Fruit fly (Drosophila melanogaster) whole organism, embryonic: ENCODE measurements around the gene CG14207.

ENCODE experiments used
- Atf6 ChIP-seq: fragments of 200-800 bp; sonication (Bioruptor generic); IDR thresholded peaks from 2 replicates; pipeline ENCODE4 v1.3.6; 2022; ENCODE audit warnings: missing biosample characterization, missing genetic modification characterization
- Bdp1 ChIP-seq: fragments of 200-800 bp; sonication (Bioruptor generic); optimal IDR thresholded peaks from 3 replicates; lab custom pipeline; 2016; ENCODE audit warnings: missing biosample characterization, missing genetic modification characterization
- CG10565 ChIP-seq: fragments of 200-800 bp; sonication (Bioruptor generic); optimal IDR thresholded peaks from 3 replicates; lab custom pipeline; 2016; ENCODE audit warnings: missing biosample characterization, mild to moderate bottlenecking, missing genetic modification characterization
- CG10959 ChIP-seq: fragments of 200-800 bp; sonication (Bioruptor generic); IDR thresholded peaks from 2 replicates; pipeline ENCODE4 v1.3.6; 2022; ENCODE audit warnings: missing biosample characterization, missing genetic modification characterization
- CG11560 ChIP-seq: fragments of 200-800 bp; sonication (Bioruptor generic); IDR thresholded peaks from 3 replicates; pipeline ENCODE4 v1.3.6; 2022; ENCODE audit warnings: missing biosample characterization, missing genetic modification characterization
- CG11695 ChIP-seq: fragments of 200-800 bp; sonication (Bioruptor generic); IDR thresholded peaks from 3 replicates; pipeline ENCODE4 v1.3.6; 2022; ENCODE audit warnings: missing biosample characterization, missing genetic modification characterization
- CG12391 ChIP-seq: fragments of 200-800 bp; sonication (Bioruptor generic); optimal IDR thresholded peaks from 3 replicates; lab custom pipeline; 2018; ENCODE audit warnings: missing biosample characterization, mild to moderate bottlenecking, missing genetic modification characterization, moderate library complexity
- CG15479 ChIP-seq: fragments of 200-800 bp; sonication (Bioruptor generic); optimal IDR thresholded peaks from 3 replicates; lab custom pipeline; 2019; ENCODE audit warnings: missing biosample characterization, mild to moderate bottlenecking, missing genetic modification characterization, moderate library complexity
- CG15514 ChIP-seq: fragments of 200-800 bp; sonication (Bioruptor generic); optimal IDR thresholded peaks from 3 replicates; lab custom pipeline; 2017; ENCODE audit warnings: missing biosample characterization, missing genetic modification characterization, mild to moderate bottlenecking, moderate library complexity, missing genetic modification reagents
- CG1602 ChIP-seq: fragments of 200-800 bp; sonication (Bioruptor generic); optimal IDR thresholded peaks from 3 replicates; lab custom pipeline; 2016; ENCODE audit warnings: missing biosample characterization, missing genetic modification characterization
- CG1603 ChIP-seq: fragments of 200-800 bp; sonication (Bioruptor generic); optimal IDR thresholded peaks from 2 replicates; lab custom pipeline; 2019; ENCODE audit warnings: missing biosample characterization, mild to moderate bottlenecking, missing genetic modification characterization, moderate library complexity
- CG17912 ChIP-seq: fragments of 200-800 bp; sonication (Bioruptor generic); optimal IDR thresholded peaks from 2 replicates; lab custom pipeline; 2018; ENCODE audit warnings: missing biosample characterization, mild to moderate bottlenecking, missing genetic modification characterization
- CG1792 ChIP-seq: fragments of 200-800 bp; sonication (Bioruptor generic); optimal IDR thresholded peaks from 2 replicates; lab custom pipeline; 2016; ENCODE audit warnings: missing biosample characterization, missing genetic modification characterization
- CG2202 ChIP-seq: fragments of 200-800 bp; sonication (Bioruptor generic); optimal IDR thresholded peaks from 2 replicates; lab custom pipeline; 2018; ENCODE audit warnings: missing biosample characterization, mild to moderate bottlenecking, missing genetic modification characterization
- CG32767 ChIP-seq: fragments of 200-800 bp; sonication (Bioruptor generic); IDR thresholded peaks from 2 replicates; pipeline ENCODE4 v1.3.6; 2022; ENCODE audit warnings: missing biosample characterization, missing genetic modification characterization
- CG4424 ChIP-seq: fragments of 200-800 bp; sonication (Bioruptor generic); optimal IDR thresholded peaks from 3 replicates; lab custom pipeline; 2016; ENCODE audit warnings: missing biosample characterization, missing genetic modification characterization
- CG7556 ChIP-seq: fragments of 200-800 bp; sonication (Bioruptor generic); optimal IDR thresholded peaks from 2 replicates; lab custom pipeline; 2017; ENCODE audit warnings: missing biosample characterization, mild to moderate bottlenecking, missing genetic modification characterization
- CG7745 ChIP-seq: fragments of 200-800 bp; sonication (Bioruptor generic); optimal IDR thresholded peaks from 2 replicates; lab custom pipeline; 2018; ENCODE audit warnings: missing biosample characterization, mild to moderate bottlenecking, missing genetic modification characterization, moderate library complexity
- CG9437 ChIP-seq: fragments of 200-800 bp; sonication (Bioruptor generic); optimal IDR thresholded peaks from 2 replicates; lab custom pipeline; 2018; ENCODE audit warnings: missing biosample characterization, mild to moderate bottlenecking, missing genetic modification characterization
- CG9797 ChIP-seq: fragments of 200-800 bp; sonication (Bioruptor generic); optimal IDR thresholded peaks from 3 replicates; lab custom pipeline; 2018; ENCODE audit warnings: missing biosample characterization, mild to moderate bottlenecking, missing genetic modification characterization
- Dfd ChIP-seq, 2 experiments: fragments of >200 bp; optimal IDR thresholded peaks; 2 replicates each; lab custom pipeline; 2017; ENCODE audit warnings: missing biosample characterization in 2 of 2, missing genetic modification characterization in 2 of 2
- Doc2 ChIP-seq: fragments of 200-800 bp; sonication (Bioruptor generic); IDR thresholded peaks from 2 replicates; pipeline ENCODE4 v1.3.6; 2022; ENCODE audit warnings: missing biosample characterization, missing genetic modification characterization
- ERR ChIP-seq: fragments of 200-800 bp; sonication (Bioruptor generic); optimal IDR thresholded peaks from 2 replicates; lab custom pipeline; 2016; ENCODE audit warnings: missing biosample characterization, missing genetic modification characterization
- HLHmδ ChIP-seq: fragments of 200-800 bp; sonication (Bioruptor generic); optimal IDR thresholded peaks from 2 replicates; lab custom pipeline; 2018; ENCODE audit warnings: missing biosample characterization, mild to moderate bottlenecking, missing genetic modification characterization, moderate library complexity
- Hr39 ChIP-seq: fragments of >200 bp; optimal IDR thresholded peaks from 2 replicates; lab custom pipeline; 2017
- Jarid2 ChIP-seq: fragments of 200-800 bp; sonication (Bioruptor generic); optimal IDR thresholded peaks from 3 replicates; lab custom pipeline; 2017; ENCODE audit warnings: mild to moderate bottlenecking, missing biosample characterization, missing genetic modification reagents, missing genetic modification characterization
- Lhr ChIP-seq: fragments of 200-800 bp; sonication (Bioruptor generic); optimal IDR thresholded peaks from 3 replicates; lab custom pipeline; 2017; ENCODE audit warnings: mild to moderate bottlenecking, missing biosample characterization, missing genetic modification reagents, missing genetic modification characterization
- Myb ChIP-seq: fragments of 200-800 bp; sonication (Bioruptor generic); optimal IDR thresholded peaks from 2 replicates; lab custom pipeline; 2016; ENCODE audit warnings: missing biosample characterization, missing genetic modification characterization
- NK7.1 ChIP-seq: fragments of 200-800 bp; sonication (Bioruptor generic); optimal IDR thresholded peaks from 3 replicates; lab custom pipeline; 2016; ENCODE audit warnings: missing biosample characterization, missing genetic modification characterization
- Rx ChIP-seq: fragments of 200-800 bp; sonication (Bioruptor generic); IDR thresholded peaks from 2 replicates; pipeline ENCODE4 v1.3.6; 2022; ENCODE audit warnings: missing biosample characterization, missing genetic modification characterization
- Side ChIP-seq: fragments of 200-800 bp; sonication (Bioruptor generic); optimal IDR thresholded peaks from 2 replicates; lab custom pipeline; 2016; ENCODE audit warnings: missing biosample characterization, missing genetic modification characterization
- Sin3A ChIP-seq: fragments of >200 bp; optimal IDR thresholded peaks from 2 replicates; lab custom pipeline; 2018
- Sry-δ ChIP-seq: fragments of 200-800 bp; sonication (Bioruptor generic); optimal IDR thresholded peaks from 2 replicates; lab custom pipeline; 2016; ENCODE audit warnings: missing biosample characterization, missing genetic modification characterization
- Stat92E ChIP-seq, 3 experiments: fragments of >200 bp in 2 of 3; fragments of 200-800 bp in 1 of 3; sonication (Bioruptor generic) in 1 of 3; optimal IDR thresholded peaks; 2 replicates each; lab custom pipeline; 2017 to 2019; ENCODE audit warnings: missing biosample characterization in 3 of 3, missing genetic modification characterization in 3 of 3, mild to moderate bottlenecking in 1 of 3, moderate library complexity in 1 of 3
- TFAM ChIP-seq: fragments of 200-800 bp; sonication (Bioruptor generic); optimal IDR thresholded peaks from 2 replicates; lab custom pipeline; 2017; ENCODE audit warnings: missing biosample characterization, missing genetic modification characterization, inconsistent platforms
- ac ChIP-seq: fragments of 200-800 bp; sonication (Bioruptor generic); optimal IDR thresholded peaks from 3 replicates; lab custom pipeline; 2017; ENCODE audit warnings: missing biosample characterization, mild to moderate bottlenecking, missing genetic modification characterization
- ara ChIP-seq: fragments of 200-800 bp; sonication (Bioruptor generic); IDR thresholded peaks from 2 replicates; pipeline ENCODE4 v1.3.6; 2022; ENCODE audit warnings: missing biosample characterization, missing genetic modification characterization
- ash1 ChIP-seq: fragments of 200-800 bp; sonication (Bioruptor generic); optimal IDR thresholded peaks from 2 replicates; lab custom pipeline; 2018; ENCODE audit warnings: missing biosample characterization, mild to moderate bottlenecking, missing genetic modification characterization
- cg ChIP-seq: fragments of 200-800 bp; sonication (Bioruptor generic); optimal IDR thresholded peaks from 3 replicates; lab custom pipeline; 2019; ENCODE audit warnings: missing biosample characterization, mild to moderate bottlenecking, missing genetic modification characterization, moderate library complexity
- dimm ChIP-seq: fragments of 200-800 bp; sonication (Bioruptor generic); IDR thresholded peaks from 2 replicates; pipeline ENCODE4 v1.3.6; 2022; ENCODE audit warnings: missing biosample characterization, missing genetic modification characterization
- dm ChIP-seq: fragments of 200-800 bp; sonication (Bioruptor generic); optimal IDR thresholded peaks from 3 replicates; lab custom pipeline; 2016; ENCODE audit warnings: missing biosample characterization, missing genetic modification characterization
- en ChIP-seq: fragments of 200-800 bp; sonication (Bioruptor generic); optimal IDR thresholded peaks from 2 replicates; lab custom pipeline; 2016; ENCODE audit warnings: missing biosample characterization, missing genetic modification characterization
- h ChIP-seq: fragments of >200 bp; optimal IDR thresholded peaks from 2 replicates; lab custom pipeline; 2017
- pnt ChIP-seq: fragments of 200-800 bp; sonication (Bioruptor generic); optimal IDR thresholded peaks from 3 replicates; lab custom pipeline; 2016; ENCODE audit warnings: missing biosample characterization, missing genetic modification characterization
- pros ChIP-seq: fragments of 200-800 bp; sonication (Bioruptor generic); optimal IDR thresholded peaks from 3 replicates; lab custom pipeline; 2019; ENCODE audit warnings: missing biosample characterization, mild to moderate bottlenecking, missing genetic modification characterization, moderate library complexity
- ranshi ChIP-seq: fragments of 200-800 bp; sonication (Bioruptor generic); IDR thresholded peaks from 2 replicates; pipeline ENCODE4 v1.3.6; 2022; ENCODE audit warnings: missing biosample characterization, missing genetic modification characterization
- rib ChIP-seq: fragments of 200-800 bp; sonication (Bioruptor generic); IDR thresholded peaks from 2 replicates; pipeline ENCODE4 v1.3.6; 2022; ENCODE audit warnings: missing biosample characterization, missing genetic modification characterization
- schlank ChIP-seq: fragments of 200-800 bp; sonication (Bioruptor generic); optimal IDR thresholded peaks from 2 replicates; lab custom pipeline; 2018; ENCODE audit warnings: missing biosample characterization, mild to moderate bottlenecking, missing genetic modification characterization
- sens ChIP-seq: fragments of 200-800 bp; sonication (Bioruptor generic); peaks from one replicate; lab custom pipeline; 2016; ENCODE audit warnings: missing biosample characterization, missing genetic modification characterization
- trem ChIP-seq: fragments of 200-800 bp; optimal IDR thresholded peaks from 3 replicates; lab custom pipeline; 2019; ENCODE audit warnings: missing biosample characterization, mild to moderate bottlenecking, missing genetic modification characterization, moderate library complexity
- ttk ChIP-seq: fragments of 200-800 bp; sonication (Bioruptor generic); IDR thresholded peaks from 2 replicates; pipeline ENCODE4 v2.1.2; 2022; ENCODE audit warnings: missing biosample characterization, missing genetic modification characterization
- vfl ChIP-seq: fragments of 200-800 bp; sonication (Bioruptor generic); optimal IDR thresholded peaks from 2 replicates; lab custom pipeline; 2016; ENCODE audit warnings: missing biosample characterization, missing genetic modification characterization
- zen2 ChIP-seq: fragments of 200-800 bp; sonication (Bioruptor generic); IDR thresholded peaks from 3 replicates; pipeline ENCODE4 v1.3.6; 2022; ENCODE audit warnings: missing biosample characterization, missing genetic modification characterization; ENCODE audit not compliant: partially characterized antibody

Gene CG14207

DNA sequence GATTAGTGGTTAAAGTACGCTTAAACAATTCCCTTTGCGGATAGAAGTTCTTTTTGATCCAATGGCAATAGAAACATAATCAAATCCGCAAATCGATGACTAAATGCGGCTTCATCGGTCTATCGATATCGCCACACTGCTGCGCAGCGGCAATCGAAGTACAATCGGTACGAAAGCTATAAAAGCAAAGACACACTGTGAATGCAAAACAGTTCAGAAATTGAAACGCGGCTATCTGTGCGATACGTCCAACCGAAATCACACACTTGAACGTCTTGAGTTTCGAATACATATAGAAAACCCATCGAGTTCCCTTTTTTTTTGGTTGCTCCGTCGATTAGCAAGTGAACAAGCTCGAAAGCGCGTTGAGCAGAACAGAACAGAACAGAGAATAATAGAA is at the start of gene CG14207 (continued):
- TF ChIP-seq Dfd (GFP tag; optimal IDR thresholded peaks at IDR 0.05; lab: Kevin White, UChicago): no peak
- peak; percentile 0 for TF ChIP-seq cg (GFP tag; lab: Kevin White, UChicago)
- TF ChIP-seq Bdp1: no peak
- TF ChIP-seq CG12391: no peak
- no peak for TF ChIP-seq Stat92E (GFP tag; optimal IDR thresholded peaks at IDR 0.05; lab: Kevin White, UChicago)
- TF ChIP-seq Sry-δ: peak; percentile 40
- no peak for TF ChIP-seq CG7556
- TF ChIP-seq dimm: no peak
- TF ChIP-seq Jarid2 (GFP tag; lab: Kevin White, UChicago): peak; percentile 77
- TF ChIP-seq CG1603 (tag; lab: Kevin White, UChicago): peak; percentile 20
- TF ChIP-seq CG15479: no peak
- TF ChIP-seq ara (GFP tag; lab: Robert Waterston, UW): no peak
- TF ChIP-seq Lhr (GFP tag; lab: Kevin White, UChicago): no peak
- TF ChIP-seq CG11560 (tag; lab: Robert Waterston, UW): no peak
- no peak for TF ChIP-seq Side (GFP tag; lab: Kevin White, UChicago)
- no peak for TF ChIP-seq en (GFP tag; lab: Kevin White, UChicago)
- no peak for TF ChIP-seq vfl (GFP tag; lab: Kevin White, UChicago)
- TF ChIP-seq Myb: peak; percentile 28
- no peak for TF ChIP-seq ERR
- no peak for TF ChIP-seq CG7745 (tag; lab: Kevin White, UChicago)
- TF ChIP-seq schlank: peak; percentile 10
- peak; percentile 63 for TF ChIP-seq sens (GFP tag; lab: Kevin White, UChicago)
- TF ChIP-seq dm: peak; percentile 15
- TF ChIP-seq CG17912 (GFP tag; lab: Kevin White, UChicago): no peak
- TF ChIP-seq NK7.1: no peak
- no peak for TF ChIP-seq HLHmδ (GFP tag; lab: Kevin White, UChicago)
- no peak for TF ChIP-seq ash1 (GFP tag; lab: Kevin White, UChicago)
- no peak for TF ChIP-seq CG9437
- TF ChIP-seq CG1792 (GFP tag; lab: Kevin White, UChicago): no peak
- peak; percentile 54; the same call in 1 of the 2 replicates for TF ChIP-seq rib
- no peak for TF ChIP-seq CG10565 (GFP tag; lab: Kevin White, UChicago)
- TF ChIP-seq Sin3A (lab: Kevin White, UChicago): no peak
- peak; percentile 44 for TF ChIP-seq CG15514 (GFP tag; lab: Kevin White, UChicago)
- no peak for TF ChIP-seq ac (GFP tag; lab: Kevin White, UChicago)
- TF ChIP-seq Hr39 (lab: Kevin White, UChicago): no peak
- TF ChIP-seq zen2 (GFP tag; lab: Robert Waterston, UW): peak; percentile 67
- TF ChIP-seq Rx (GFP tag; lab: Robert Waterston, UW): no peak
- peak; percentile 22; the same call in 1 of the 3 replicates for TF ChIP-seq CG11695
- TF ChIP-seq TFAM (GFP tag; lab: Kevin White, UChicago): no peak
- TF ChIP-seq CG9797: no peak
- no peak for TF ChIP-seq CG10959
- TF ChIP-seq CG4424 (GFP tag; lab: Kevin White, UChicago): no peak
- TF ChIP-seq pros: peak; percentile 28
- TF ChIP-seq CG1602: no peak
- TF ChIP-seq pnt (GFP tag; lab: Kevin White, UChicago): no peak
- TF ChIP-seq CG32767 (GFP tag; lab: Robert Waterston, UW): peak; percentile 24; the same call in 1 of the 2 replicates
- no peak for TF ChIP-seq ranshi (GFP tag; lab: Robert Waterston, UW)
- TF ChIP-seq Doc2 (GFP tag; lab: Robert Waterston, UW): no peak
- peak; percentile 29 for TF ChIP-seq trem (tag; lab: Kevin White, UChicago)
- no peak for TF ChIP-seq ttk (GFP tag; lab: Robert Waterston, UW)
- no peak for TF ChIP-seq h (lab: Kevin White, UChicago)
- peak; percentile 32 for TF ChIP-seq Atf6 (GFP tag; lab: Robert Waterston, UW)
- TF ChIP-seq CG2202 (tag; lab: Kevin White, UChicago): no peak
